Worm (Caenorhabditis elegans) whole organism, L1 larva: ENCODE data around the gene vab-8.

ENCODE experiments used
- C16A3.4 ChIP-seq: fragments of 150-350 bp; optimal IDR thresholded peaks from 2 replicates; lab custom pipeline; 2014; ENCODE audit warnings: missing biosample characterization, missing genetic modification characterization
- F16B12.6 ChIP-seq: fragments of 150-350 bp; optimal IDR thresholded peaks from 2 replicates; lab custom pipeline; 2014; ENCODE audit warnings: missing biosample characterization, missing genetic modification characterization
- Y116A8C.19 ChIP-seq: sonication (generic microtip); optimal IDR thresholded peaks from 2 replicates; lab custom pipeline; 2016; ENCODE audit warnings: missing compliant biosample characterization, missing genetic modification characterization, borderline replicate concordance
- aha-1 ChIP-seq: fragments of 150-350 bp; optimal IDR thresholded peaks from 2 replicates; lab custom pipeline; 2014; ENCODE audit warnings: missing biosample characterization, missing genetic modification characterization
- aly-2 ChIP-seq: fragments of 150-350 bp; optimal IDR thresholded peaks from 2 replicates; lab custom pipeline; 2014; ENCODE audit warnings: missing biosample characterization, missing genetic modification characterization
- blmp-1 ChIP-seq: fragments of 150-350 bp; optimal IDR thresholded peaks from 2 replicates; lab custom pipeline; 2014; ENCODE audit warnings: missing biosample characterization, missing genetic modification characterization
- ceh-8 ChIP-seq: fragments of 200-800 bp; sonication (Bioruptor generic); optimal IDR thresholded peaks from 2 replicates; lab custom pipeline; 2018; ENCODE audit warnings: mild to moderate bottlenecking, missing genetic modification characterization, moderate library complexity, missing compliant biosample characterization
- ceh-82 ChIP-seq, 3 experiments: fragments of 150-350 bp in 1 of 3; sonication (generic microtip) in 2 of 3; optimal IDR thresholded peaks; 2 replicates each; lab custom pipeline; 2014 to 2017; ENCODE audit warnings: missing biosample characterization in 3 of 3, missing genetic modification characterization in 3 of 3
- ces-1 ChIP-seq: fragments of 150-350 bp; optimal IDR thresholded peaks from 2 replicates; lab custom pipeline; 2014; ENCODE audit warnings: missing biosample characterization, missing genetic modification reagents, missing genetic modification characterization
- elt-3 ChIP-seq, 6 experiments: fragments of 150-350 bp in 1 of 6; sonication (generic microtip); optimal IDR thresholded peaks; 2 replicates each; lab custom pipeline; 2017 to 2018; ENCODE audit warnings: missing biosample characterization in 6 of 6, missing genetic modification characterization in 6 of 6, inconsistent platforms in 1 of 6
- fkh-10 ChIP-seq: sonication (generic microtip); optimal IDR thresholded peaks from 2 replicates; lab custom pipeline; 2017; ENCODE audit warnings: missing biosample characterization, missing genetic modification reagents, missing genetic modification characterization
- fkh-8 ChIP-seq: sonication (generic microtip); optimal IDR thresholded peaks from 2 replicates; lab custom pipeline; 2016; ENCODE audit warnings: mild to moderate bottlenecking, missing genetic modification characterization, missing compliant biosample characterization
- fos-1 ChIP-seq: fragments of 150-350 bp; optimal IDR thresholded peaks from 2 replicates; lab custom pipeline; 2014; ENCODE audit warnings: missing biosample characterization, missing genetic modification characterization
- grh-1 ChIP-seq: fragments of 200-800 bp; sonication (Bioruptor generic); IDR thresholded peaks from 2 replicates; pipeline ENCODE4 v1.3.6; 2022; ENCODE audit warnings: missing genetic modification reagents, missing genetic modification characterization, missing compliant biosample characterization
- hlh-17 ChIP-seq: fragments of 200-800 bp; sonication (Bioruptor generic); optimal IDR thresholded peaks from 2 replicates; lab custom pipeline; 2018; ENCODE audit warnings: missing genetic modification characterization, mild to moderate bottlenecking, missing compliant biosample characterization, moderate library complexity, borderline replicate concordance
- hlh-4 ChIP-seq: sonication (generic microtip); optimal IDR thresholded peaks from 2 replicates; lab custom pipeline; 2016; ENCODE audit warnings: mild to moderate bottlenecking, missing genetic modification characterization, missing compliant biosample characterization
- hpl-2 ChIP-seq: fragments of 150-350 bp; optimal IDR thresholded peaks from 2 replicates; lab custom pipeline; 2014; ENCODE audit warnings: missing biosample characterization, missing genetic modification reagents, missing genetic modification characterization
- irx-1 ChIP-seq: sonication (generic microtip); optimal IDR thresholded peaks from 2 replicates; lab custom pipeline; 2016; ENCODE audit warnings: missing genetic modification characterization, missing compliant biosample characterization
- isw-1 ChIP-seq: fragments of 200-800 bp; sonication (Bioruptor generic); IDR thresholded peaks from 2 replicates; pipeline ENCODE4 v1.3.6; 2022; ENCODE audit warnings: missing genetic modification characterization, missing compliant biosample characterization
- lin-13 ChIP-seq: fragments of 150-350 bp; optimal IDR thresholded peaks from 2 replicates; lab custom pipeline; 2014; ENCODE audit warnings: missing biosample characterization, missing genetic modification reagents, missing genetic modification characterization
- lin-14 ChIP-seq: fragments of 200-800 bp; sonication (Bioruptor generic); optimal IDR thresholded peaks from 2 replicates; lab custom pipeline; 2018; ENCODE audit warnings: mild to moderate bottlenecking, missing genetic modification characterization, moderate library complexity, missing compliant biosample characterization
- lin-15B ChIP-seq: fragments of 150-350 bp; sonication (generic microtip); optimal IDR thresholded peaks from 3 replicates; lab custom pipeline; 2014; ENCODE audit warnings: missing biosample characterization, missing genetic modification characterization
- lin-39 ChIP-seq: fragments of 150-350 bp; optimal IDR thresholded peaks from 2 replicates; lab custom pipeline; 2014; ENCODE audit warnings: missing biosample characterization, missing genetic modification reagents, missing genetic modification characterization
- lir-3 ChIP-seq: sonication (generic microtip); optimal IDR thresholded peaks from 2 replicates; lab custom pipeline; 2016; ENCODE audit warnings: mild to moderate bottlenecking, missing genetic modification characterization, moderate library complexity, missing compliant biosample characterization; ENCODE audit not compliant: poor library complexity
- mab-9 ChIP-seq: fragments of 200-800 bp; sonication (Bioruptor generic); IDR thresholded peaks from 2 replicates; pipeline ENCODE4 v1.3.6; 2022; ENCODE audit warnings: missing genetic modification reagents, missing genetic modification characterization, missing compliant biosample characterization
- mef-2 ChIP-seq: fragments of 150-350 bp; optimal IDR thresholded peaks from 2 replicates; lab custom pipeline; 2014; ENCODE audit warnings: missing biosample characterization, missing genetic modification characterization
- mep-1 ChIP-seq: fragments of 150-350 bp; optimal IDR thresholded peaks from 2 replicates; lab custom pipeline; 2014; ENCODE audit warnings: missing biosample characterization, missing genetic modification characterization
- nhr-12 ChIP-seq: sonication (generic microtip); optimal IDR thresholded peaks from 2 replicates; lab custom pipeline; 2017; ENCODE audit warnings: missing biosample characterization, missing genetic modification characterization
- nhr-19 ChIP-seq: fragments of 200-800 bp; sonication (Bioruptor generic); conservative IDR thresholded peaks from 2 replicates; pipeline ENCODE4 v1.3.6; 2022; ENCODE audit warnings: missing genetic modification characterization, missing compliant biosample characterization
- nhr-28 ChIP-seq: fragments of 150-350 bp; optimal IDR thresholded peaks from 2 replicates; lab custom pipeline; 2014; ENCODE audit warnings: missing biosample characterization, missing genetic modification characterization
- nhr-71 ChIP-seq: sonication (generic microtip); optimal IDR thresholded peaks from 2 replicates; lab custom pipeline; 2016; ENCODE audit warnings: mild to moderate bottlenecking, missing genetic modification characterization, moderate library complexity, missing compliant biosample characterization
- nhr-77 ChIP-seq: fragments of 150-350 bp; optimal IDR thresholded peaks from 2 replicates; lab custom pipeline; 2014; ENCODE audit warnings: missing biosample characterization, missing genetic modification characterization
- nhr-85 ChIP-seq: sonication (generic microtip); peaks from one replicate; lab custom pipeline; 2016; ENCODE audit warnings: missing genetic modification characterization, inconsistent platforms, missing compliant biosample characterization
- pax-3 ChIP-seq: fragments of 200-800 bp; sonication (Bioruptor generic); optimal IDR thresholded peaks from 2 replicates; lab custom pipeline; 2018; ENCODE audit warnings: mild to moderate bottlenecking, missing genetic modification characterization, moderate library complexity, missing compliant biosample characterization
- rnt-1 ChIP-seq: sonication (generic microtip); optimal IDR thresholded peaks from 2 replicates; lab custom pipeline; 2016; ENCODE audit warnings: mild to moderate bottlenecking, missing genetic modification characterization, moderate library complexity, missing compliant biosample characterization
- skn-1 ChIP-seq: fragments of 150-350 bp; optimal IDR thresholded peaks from 2 replicates; lab custom pipeline; 2014; ENCODE audit warnings: missing biosample characterization, missing genetic modification characterization
- snpc-4 ChIP-seq: fragments of 150-350 bp; optimal IDR thresholded peaks from 2 replicates; lab custom pipeline; 2014; ENCODE audit warnings: missing biosample characterization, missing genetic modification characterization
- snu-23 ChIP-seq: sonication (generic microtip); optimal IDR thresholded peaks from 2 replicates; lab custom pipeline; 2016; ENCODE audit warnings: missing genetic modification characterization, missing compliant biosample characterization
- sox-4 ChIP-seq: sonication (generic microtip); optimal IDR thresholded peaks from 2 replicates; lab custom pipeline; 2016; ENCODE audit warnings: missing genetic modification characterization, missing compliant biosample characterization
- tbx-2 ChIP-seq: sonication (generic microtip); optimal IDR thresholded peaks from 2 replicates; lab custom pipeline; 2016; ENCODE audit warnings: missing genetic modification characterization, missing compliant biosample characterization
- unc-130 ChIP-seq: fragments of 150-350 bp; optimal IDR thresholded peaks from 2 replicates; lab custom pipeline; 2017; ENCODE audit warnings: missing biosample characterization, missing genetic modification characterization, inconsistent platforms
- unc-62 ChIP-seq: fragments of 150-350 bp; optimal IDR thresholded peaks from 2 replicates; lab custom pipeline; 2014; ENCODE audit warnings: missing biosample characterization, missing genetic modification reagents, missing genetic modification characterization
- unc-86 ChIP-seq: sonication (generic microtip); optimal IDR thresholded peaks from 2 replicates; lab custom pipeline; 2016; ENCODE audit warnings: missing genetic modification characterization, missing compliant biosample characterization
- unc-98 ChIP-seq: fragments of 200-800 bp; sonication (Bioruptor generic); IDR thresholded peaks from 2 replicates; pipeline ENCODE4 v1.3.6; 2022; ENCODE audit warnings: missing genetic modification characterization, missing compliant biosample characterization
- vab-15 ChIP-seq: sonication (generic microtip); optimal IDR thresholded peaks from 2 replicates; lab custom pipeline; 2017; ENCODE audit warnings: missing genotype, mild to moderate bottlenecking, missing genetic modification characterization, missing compliant biosample characterization
- zag-1 ChIP-seq: fragments of 150-350 bp; optimal IDR thresholded peaks from 2 replicates; lab custom pipeline; 2014; ENCODE audit warnings: missing biosample characterization, missing genetic modification characterization
- zip-4 ChIP-seq: fragments of 200-800 bp; sonication (Bioruptor generic); optimal IDR thresholded peaks from 2 replicates; lab custom pipeline; 2018; ENCODE audit warnings: mild to moderate bottlenecking, missing genetic modification characterization, moderate library complexity, missing compliant biosample characterization
- ztf-4 ChIP-seq: fragments of 150-350 bp; optimal IDR thresholded peaks from 2 replicates; lab custom pipeline; 2014; ENCODE audit warnings: missing biosample characterization, missing genetic modification characterization

The vab-8 gene

ce11 chrV:12187344-12187743 is 25.8 kb upstream of the vab-8 start, which contains the start of gene ZK863.8:
ZK863.8 (minus strand) TSS chrV:12187516.
- TF ChIP-seq blmp-1 (tag; lab: Kevin White, UChicago) (no peak), Y116A8C.19 (tag; lab: Kevin White, UChicago) (no peak), F16B12.6 (tag; lab: Kevin White, UChicago) (no peak), zip-4 (GFP tag; lab: Kevin White, UChicago) (no peak), nhr-77 (tag; lab: Kevin White, UChicago) (no peak), mef-2 (tag; lab: Kevin White, UChicago) (no peak), nhr-28 (no peak), irx-1 (no peak), fkh-8 (no peak), elt-3 (tag; optimal IDR thresholded peaks at IDR 0.05; lab: Kevin White, UChicago) (no peak), mep-1 (tag; lab: Kevin White, UChicago) (no peak), unc-62 (GFP tag; lab: Kevin White, UChicago) (no peak), hlh-17 (GFP tag; lab: Kevin White, UChicago) (no peak), fkh-10 (no peak), ces-1 (GFP tag; lab: Kevin White, UChicago) (no peak), pax-3 (tag; lab: Kevin White, UChicago) (no peak), lin-13 (GFP tag; lab: Kevin White, UChicago) (no peak), lir-3 (tag; lab: Kevin White, UChicago) (no peak), unc-130 (tag; lab: Kevin White, UChicago) (no peak), lin-15B (tag; lab: Kevin White, UChicago) (no peak)

ce11 chrV:12188830-12189229 is 24.3 kb upstream of the vab-8 start:
- TF ChIP-seq tbx-2 (peak; percentile 26), pax-3 (tag; lab: Kevin White, UChicago) (no peak)

ce11 chrV:12190943-12191569 is 22.1 kb upstream of the vab-8 start, which contains the start of gene dpy-30:
dpy-30 (plus strand) TSS chrV:12191519.
- no peak for TF ChIP-seq lin-39 (tag; lab: Kevin White, UChicago)
- TF ChIP-seq lin-14 (GFP tag; lab: Kevin White, UChicago) = peak; percentile 68
- TF ChIP-seq hlh-4 (tag; lab: Kevin White, UChicago) = no peak
- no peak for TF ChIP-seq vab-15
- TF ChIP-seq skn-1 = no peak
- TF ChIP-seq nhr-85 (tag; lab: Kevin White, UChicago) = peak; percentile 73
- TF ChIP-seq nhr-28 = no peak
- no peak for TF ChIP-seq nhr-12 (tag; lab: Kevin White, UChicago)
- peak; percentile 75 for TF ChIP-seq nhr-71 (tag; lab: Kevin White, UChicago)
- no peak for TF ChIP-seq Y116A8C.19 (tag; lab: Kevin White, UChicago)
- no peak for TF ChIP-seq hlh-17 (GFP tag; lab: Kevin White, UChicago)
- TF ChIP-seq unc-98 = no peak
- TF ChIP-seq snpc-4 (tag; lab: Kevin White, UChicago) = peak; percentile 70
- TF ChIP-seq unc-62 (GFP tag; lab: Kevin White, UChicago) = no peak
- TF ChIP-seq fos-1 (tag; lab: Kevin White, UChicago) = peak; percentile 7
- TF ChIP-seq nhr-19 = peak; percentile 59; the same call in 1 of the 2 replicates
- TF ChIP-seq tbx-2 = peak; percentile 61
- TF ChIP-seq hpl-2 (GFP tag; lab: Kevin White, UChicago) = no peak
- TF ChIP-seq grh-1 (GFP tag; lab: Robert Waterston, UW) = no peak
- TF ChIP-seq mep-1 (tag; lab: Kevin White, UChicago) = peak; percentile 88
- TF ChIP-seq isw-1 (GFP tag; lab: Robert Waterston, UW) = peak; percentile 41
- peak; percentile 64 for TF ChIP-seq C16A3.4
- TF ChIP-seq aha-1 (tag; lab: Kevin White, UChicago) = no peak
- TF ChIP-seq aly-2 (tag; lab: Kevin White, UChicago) = peak; percentile 3
- TF ChIP-seq ztf-4 (tag; lab: Kevin White, UChicago) = peak; percentile 4
- TF ChIP-seq pax-3 (tag; lab: Kevin White, UChicago) = no peak
- peak; percentile 74 for TF ChIP-seq rnt-1 (tag; lab: Kevin White, UChicago)
- peak; percentile 79 for TF ChIP-seq snu-23 (GFP tag; lab: Kevin White, UChicago)
- peak; percentile 49 for TF ChIP-seq unc-86 (tag; lab: Kevin White, UChicago)
- peak; percentile 27 to 54 (median 45) for TF ChIP-seq ceh-82 (tag; optimal IDR thresholded peaks at IDR 0.05; lab: Kevin White, UChicago)
- TF ChIP-seq mab-9 (GFP tag; lab: Robert Waterston, UW) = no peak
- TF ChIP-seq sox-4 (tag; lab: Kevin White, UChicago) = no peak
- TF ChIP-seq ceh-8 (GFP tag; lab: Kevin White, UChicago) = peak; percentile 31
- TF ChIP-seq fkh-8 = peak; percentile 31
- TF ChIP-seq zag-1 (tag; lab: Kevin White, UChicago) = no peak
